Worm (Caenorhabditis elegans) whole organism, young adult: ENCODE measurements around the gene T09F3.5.

Source experiments
- B0336.3 ChIP-seq: fragments of 200-800 bp; sonication (Bioruptor generic); IDR thresholded peaks from 2 replicates; pipeline ENCODE4 v1.3.6; 2022; ENCODE audit warnings: missing genetic modification characterization, missing compliant biosample characterization
- attf-6 ChIP-seq: fragments of 200-800 bp; sonication (Bioruptor generic); IDR thresholded peaks from 2 replicates; pipeline ENCODE4 v1.3.6; 2022; ENCODE audit warnings: missing genetic modification reagents, missing genetic modification characterization, missing compliant biosample characterization
- ceh-91 ChIP-seq: fragments of 200-800 bp; sonication (Bioruptor generic); IDR thresholded peaks from 2 replicates; pipeline ENCODE4 v1.3.6; 2022; ENCODE audit warnings: missing genetic modification reagents, missing genetic modification characterization, missing compliant biosample characterization
- dpff-1 ChIP-seq: sonication (generic microtip); optimal IDR thresholded peaks from 2 replicates; lab custom pipeline; 2017; ENCODE audit warnings: mild to moderate bottlenecking, missing genetic modification characterization, missing compliant biosample characterization
- let-526 ChIP-seq: fragments of 200-800 bp; sonication (Bioruptor generic); IDR thresholded peaks from 2 replicates; pipeline ENCODE4 v1.3.6; 2022; ENCODE audit warnings: missing genetic modification reagents, missing genetic modification characterization, missing compliant biosample characterization
- lin-35 ChIP-seq, 3 experiments: fragments of 150-350 bp in 2 of 3; sonication (generic microtip) in 1 of 3; optimal IDR thresholded peaks; 2 replicates each; lab custom pipeline; 2014 to 2018; ENCODE audit warnings: missing biosample characterization in 3 of 3, missing genetic modification characterization in 3 of 3, missing genetic modification reagents in 3 of 3
- madf-10 ChIP-seq: sonication (generic microtip); optimal IDR thresholded peaks from 2 replicates; lab custom pipeline; 2016; ENCODE audit warnings: mild to moderate bottlenecking, missing genetic modification characterization, missing compliant biosample characterization
- rpc-1 ChIP-seq, 2 experiments: fragments of 150-350 bp in 1 of 2; sonication (generic microtip) in 1 of 2; optimal IDR thresholded peaks; 2 replicates each; lab custom pipeline; 2014 to 2018; ENCODE audit warnings: missing biosample characterization in 1 of 2, missing genetic modification characterization in 1 of 2, missing genetic modification reagents in 1 of 2, missing genotype in 1 of 2

- TF ChIP-seq lin-35 (GFP tag; optimal IDR thresholded peaks at IDR 0.05; lab: Kevin White, UChicago) (no peak), dpff-1 (no peak), rpc-1 (optimal IDR thresholded peaks at IDR 0.05; lab: Kevin White, UChicago) (no peak), rpc-1 (tag; optimal IDR thresholded peaks at IDR 0.05; lab: Kevin White, UChicago) (no peak), let-526 (GFP tag; lab: Robert Waterston, UW) (no peak), madf-10 (tag; lab: Kevin White, UChicago) (no peak), B0336.3 (no peak), attf-6 (no peak), ceh-91 (GFP tag; lab: Robert Waterston, UW) (no peak)
Measured at ce11 chrII:10435836-10436235, 39.2 kb downstream of the T09F3.5 start, which contains the start of gene cut-4.
